Worm (Caenorhabditis elegans) whole organism, L1 larva: ENCODE results near the gene nlp-24.

ENCODE experiments used
- C04F5.9 ChIP-seq: sonication (generic microtip); optimal IDR thresholded peaks from 2 replicates; lab custom pipeline; 2016; ENCODE audit warnings: missing genetic modification characterization, missing compliant biosample characterization
- ceh-63 ChIP-seq: fragments of 200-800 bp; sonication (Bioruptor generic); optimal IDR thresholded peaks from 2 replicates; lab custom pipeline; 2018; ENCODE audit warnings: mild to moderate bottlenecking, missing genetic modification characterization, missing compliant biosample characterization
- ceh-8 ChIP-seq: fragments of 200-800 bp; sonication (Bioruptor generic); optimal IDR thresholded peaks from 2 replicates; lab custom pipeline; 2018; ENCODE audit warnings: mild to moderate bottlenecking, missing genetic modification characterization, moderate library complexity, missing compliant biosample characterization
- ceh-88 ChIP-seq: fragments of 200-800 bp; sonication (Bioruptor generic); IDR thresholded peaks from 2 replicates; pipeline ENCODE4 v1.3.6; 2022; ENCODE audit warnings: missing genetic modification characterization, missing compliant biosample characterization
- dsc-1 ChIP-seq: sonication (generic microtip); optimal IDR thresholded peaks from 2 replicates; lab custom pipeline; 2016; ENCODE audit warnings: mild to moderate bottlenecking, missing genetic modification characterization, missing compliant biosample characterization
- efl-1 ChIP-seq, 4 experiments: fragments of 150-350 bp; optimal IDR thresholded peaks in 3 of 4; peaks in 1 of 4; 1 replicate in 1 of 4; 2 replicates in 3 of 4; lab custom pipeline; 2014; ENCODE audit warnings: missing biosample characterization in 2 of 4, missing genetic modification characterization in 2 of 4, missing genetic modification reagents in 2 of 4
- efl-3 ChIP-seq: fragments of 200-800 bp; sonication (Bioruptor generic); optimal IDR thresholded peaks from 2 replicates; lab custom pipeline; 2018; ENCODE audit warnings: mild to moderate bottlenecking, missing genetic modification characterization, missing compliant biosample characterization
- elt-2 ChIP-seq: sonication (generic microtip); optimal IDR thresholded peaks from 2 replicates; lab custom pipeline; 2016; ENCODE audit warnings: missing genetic modification characterization, mild to moderate bottlenecking, inconsistent platforms, missing compliant biosample characterization, missing genetic modification reagents
- fkh-10 ChIP-seq: sonication (generic microtip); optimal IDR thresholded peaks from 2 replicates; lab custom pipeline; 2017; ENCODE audit warnings: missing biosample characterization, missing genetic modification reagents, missing genetic modification characterization
- hlh-17 ChIP-seq: fragments of 200-800 bp; sonication (Bioruptor generic); optimal IDR thresholded peaks from 2 replicates; lab custom pipeline; 2018; ENCODE audit warnings: missing genetic modification characterization, mild to moderate bottlenecking, missing compliant biosample characterization, moderate library complexity, borderline replicate concordance
- hlh-4 ChIP-seq: sonication (generic microtip); optimal IDR thresholded peaks from 2 replicates; lab custom pipeline; 2016; ENCODE audit warnings: mild to moderate bottlenecking, missing genetic modification characterization, missing compliant biosample characterization
- isw-1 ChIP-seq: fragments of 200-800 bp; sonication (Bioruptor generic); IDR thresholded peaks from 2 replicates; pipeline ENCODE4 v1.3.6; 2022; ENCODE audit warnings: missing genetic modification characterization, missing compliant biosample characterization
- jun-1 ChIP-seq: fragments of 150-350 bp; optimal IDR thresholded peaks from 2 replicates; lab custom pipeline; 2014; ENCODE audit warnings: missing biosample characterization, missing genetic modification reagents, missing genetic modification characterization
- lin-14 ChIP-seq: fragments of 200-800 bp; sonication (Bioruptor generic); optimal IDR thresholded peaks from 2 replicates; lab custom pipeline; 2018; ENCODE audit warnings: mild to moderate bottlenecking, missing genetic modification characterization, moderate library complexity, missing compliant biosample characterization
- lin-39 ChIP-seq: fragments of 150-350 bp; optimal IDR thresholded peaks from 2 replicates; lab custom pipeline; 2014; ENCODE audit warnings: missing biosample characterization, missing genetic modification reagents, missing genetic modification characterization
- mef-2 ChIP-seq: fragments of 150-350 bp; optimal IDR thresholded peaks from 2 replicates; lab custom pipeline; 2014; ENCODE audit warnings: missing biosample characterization, missing genetic modification characterization
- nhr-20 ChIP-seq: sonication (generic microtip); optimal IDR thresholded peaks from 2 replicates; lab custom pipeline; 2016; ENCODE audit warnings: mild to moderate bottlenecking, missing genetic modification characterization, missing compliant biosample characterization
- pag-3 ChIP-seq: sonication (generic microtip); optimal IDR thresholded peaks from 2 replicates; lab custom pipeline; 2017; ENCODE audit warnings: missing genetic modification characterization, mild to moderate bottlenecking, missing compliant biosample characterization, antibody characterized with exemption, borderline replicate concordance; ENCODE audit not compliant: insufficient read depth
- pqm-1 ChIP-seq: sonication (generic microtip); optimal IDR thresholded peaks from 3 replicates; lab custom pipeline; 2017; ENCODE audit warnings: missing biosample characterization, missing genetic modification characterization
- rnt-1 ChIP-seq: sonication (generic microtip); optimal IDR thresholded peaks from 2 replicates; lab custom pipeline; 2016; ENCODE audit warnings: mild to moderate bottlenecking, missing genetic modification characterization, moderate library complexity, missing compliant biosample characterization
- snpc-4 ChIP-seq: fragments of 150-350 bp; optimal IDR thresholded peaks from 2 replicates; lab custom pipeline; 2014; ENCODE audit warnings: missing biosample characterization, missing genetic modification characterization
- swsn-7 ChIP-seq: sonication (generic microtip); optimal IDR thresholded peaks from 2 replicates; lab custom pipeline; 2016; ENCODE audit warnings: missing genetic modification characterization, missing compliant biosample characterization
- unc-62 ChIP-seq: fragments of 150-350 bp; optimal IDR thresholded peaks from 2 replicates; lab custom pipeline; 2014; ENCODE audit warnings: missing biosample characterization, missing genetic modification reagents, missing genetic modification characterization
- xbp-1 ChIP-seq: sonication (generic microtip); optimal IDR thresholded peaks from 2 replicates; lab custom pipeline; 2016; ENCODE audit warnings: missing genetic modification characterization, missing compliant biosample characterization
- ztf-11 ChIP-seq, 2 experiments: sonication (generic microtip); optimal IDR thresholded peaks; 2 replicates each; lab custom pipeline; 2016 to 2017; ENCODE audit warnings: missing genetic modification characterization in 2 of 2, missing biosample characterization in 1 of 2, missing compliant biosample characterization in 1 of 2

Gene nlp-24

DNA sequence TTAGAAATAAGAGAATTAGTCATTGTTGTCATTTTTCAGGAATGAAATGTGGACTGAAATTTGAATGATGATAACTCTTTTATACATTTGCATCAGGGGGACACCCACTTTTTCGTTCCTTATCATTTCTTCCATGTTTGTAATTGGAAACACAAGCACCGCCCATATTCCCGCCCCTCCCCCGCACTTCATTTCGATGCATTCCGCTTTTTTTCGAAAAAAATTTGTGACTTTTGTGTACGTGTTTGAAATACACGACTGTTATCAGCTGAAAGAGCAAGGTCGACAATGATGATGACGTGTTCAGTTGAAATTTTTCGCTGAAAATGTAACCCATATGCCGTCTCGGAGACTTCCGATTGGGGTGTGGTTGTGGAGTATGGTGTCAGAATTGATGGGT lies 34.5 kb downstream of the nlp-24 start, which contains the start of gene zip-10:
TSS of gene zip-10 (minus strand) at position 43 of the 400 bp plus-strand sequence.
- TF ChIP-seq isw-1 (GFP tag; lab: Robert Waterston, UW) (no peak), nhr-20 (peak; percentile 16), lin-14 (peak; percentile 8), elt-2 (tag; lab: Kevin White, UChicago) (peak; percentile 95), jun-1 (tag; lab: Kevin White, UChicago) (peak; percentile 6), pqm-1 (peak; percentile 57), ztf-11 (tag; optimal IDR thresholded peaks at IDR 0.05; lab: Kevin White, UChicago) (no peak), efl-1 (optimal IDR thresholded peaks at IDR 0.05; lab: Kevin White, UChicago) (no peak), efl-1 (GFP tag; optimal IDR thresholded peaks at IDR 0.05 in 1 of 2; lab: Kevin White, UChicago) (peak in 1 of 2 experiments; percentile 78)
- TF ChIP-seq, all 84 proteins: peak for 6

DNA sequence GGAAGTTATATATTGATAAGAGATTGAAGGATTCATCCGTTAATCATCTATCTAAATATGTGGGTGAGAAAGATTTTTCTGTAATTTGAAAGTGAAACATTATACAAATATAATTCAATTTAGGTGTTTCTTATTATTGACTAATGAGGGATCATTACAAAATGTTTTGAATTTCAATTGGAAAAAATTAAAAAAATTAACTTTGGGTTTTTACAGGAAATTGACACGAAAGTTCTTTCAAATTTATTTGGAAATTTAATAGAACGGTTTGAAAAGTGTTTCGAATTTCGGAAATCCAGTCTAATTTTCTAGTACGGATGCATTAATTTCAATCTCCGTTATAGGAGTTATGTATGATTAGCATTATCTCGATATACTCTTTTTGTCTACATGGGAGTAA lies 36.9 kb downstream of the nlp-24 start:
- TF ChIP-seq mef-2 (tag; lab: Kevin White, UChicago) (no peak), hlh-4 (tag; lab: Kevin White, UChicago) (no peak), efl-1 (optimal IDR thresholded peaks at IDR 0.05; lab: Kevin White, UChicago) (no peak), efl-1 (GFP tag; optimal IDR thresholded peaks at IDR 0.05 in 1 of 2; lab: Kevin White, UChicago) (no peak), ceh-88 (no peak), xbp-1 (no peak), pag-3 (no peak), unc-62 (no peak), lin-39 (no peak), swsn-7 (tag; lab: Kevin White, UChicago) (no peak), ztf-11 (tag; optimal IDR thresholded peaks at IDR 0.05; lab: Kevin White, UChicago) (no peak), efl-3 (GFP tag; lab: Kevin White, UChicago) (no peak), rnt-1 (tag; lab: Kevin White, UChicago) (no peak), hlh-17 (GFP tag; lab: Kevin White, UChicago) (no peak)

DNA sequence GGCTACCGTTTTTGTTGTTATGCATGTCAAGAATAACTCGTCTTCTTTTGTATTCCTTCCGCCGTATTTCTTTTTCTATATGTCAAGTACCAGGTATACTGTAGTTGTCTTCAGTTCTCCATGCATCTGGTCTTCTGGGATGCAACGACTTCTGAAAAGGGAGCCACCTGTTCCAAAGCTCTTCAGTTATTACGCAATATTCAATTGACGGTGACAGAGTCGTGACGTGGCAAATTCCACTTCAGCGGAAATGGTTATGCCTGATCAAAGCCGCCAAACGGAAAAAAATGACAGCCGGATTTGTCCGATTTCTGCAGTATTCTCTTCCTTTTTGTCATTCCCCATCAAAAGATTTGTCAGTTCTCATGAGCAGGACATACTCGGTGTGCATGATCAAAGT lies 40.3 kb downstream of the nlp-24 start:
- no peak for TF ChIP-seq ceh-8 (GFP tag; lab: Kevin White, UChicago)
- no peak for TF ChIP-seq C04F5.9 (tag; lab: Kevin White, UChicago)
- TF ChIP-seq xbp-1 = no peak
- no peak for TF ChIP-seq snpc-4 (tag; lab: Kevin White, UChicago)

DNA sequence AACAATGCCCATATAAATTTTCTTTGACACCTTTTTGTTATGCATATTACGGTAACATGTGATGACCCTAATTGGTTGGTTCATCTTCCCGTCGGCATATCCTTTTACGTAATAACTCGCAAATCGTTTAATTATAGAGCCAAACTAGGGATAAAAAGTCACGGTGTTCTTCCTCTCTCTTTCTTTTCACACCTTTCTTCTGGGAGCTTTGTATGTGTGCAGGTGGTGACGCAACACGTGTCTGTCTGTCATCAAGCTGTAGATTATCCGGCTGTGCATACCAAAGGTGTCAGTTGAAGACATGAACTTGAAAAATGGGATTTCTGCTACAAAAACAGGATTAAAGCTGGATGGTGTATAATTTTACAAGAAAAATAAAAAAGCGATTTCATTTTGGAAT lies 44.4 kb downstream of the nlp-24 start:
- no peak for TF ChIP-seq efl-1 (optimal IDR thresholded peaks at IDR 0.05; lab: Kevin White, UChicago)
- TF ChIP-seq efl-1 (GFP tag; optimal IDR thresholded peaks at IDR 0.05 in 1 of 2; lab: Kevin White, UChicago) = peak in 1 of 2 experiments; percentile 21
- no peak for TF ChIP-seq ceh-63 (GFP tag; lab: Kevin White, UChicago)

- TF ChIP-seq ceh-63 (GFP tag; lab: Kevin White, UChicago) (no peak), fkh-10 (GFP tag; lab: Kevin White, UChicago) (peak; percentile 45), jun-1 (tag; lab: Kevin White, UChicago) (no peak), lin-14 (peak; percentile 36), dsc-1 (tag; lab: Kevin White, UChicago) (no peak), pqm-1 (no peak)
- TF ChIP-seq, all 84 proteins: peak for 2
Measured at ce11 chrV:11664875-11665384, 48.8 kb downstream of the nlp-24 start, which contains the start of gene ceh-27. Gene ceh-27 (minus strand): TSS chrV:11665102.
